Worm (Caenorhabditis elegans): ENCODE results near the gene T07F10.3.
A peak's percentile ranks its signal among the peaks of the same experiment; 100 is the strongest.

T07F10.3 gene

ce11 chrV:12896850-12897249, 27.0 kb upstream of the T07F10.3 start:
- peak in 1 of 2 experiments; percentile 31 for TF ChIP-seq daf-16 (GFP tag; optimal IDR thresholded peaks at IDR 0.05)
- TF ChIP-seq daf-16 (tag; optimal IDR thresholded peaks at IDR 0.05), result no peak
- peak; percentile 32 for TF ChIP-seq hlh-11 (tag; optimal IDR thresholded peaks at IDR 0.05)
- no peak for TF ChIP-seq snpc-4 (tag; optimal IDR thresholded peaks at IDR 0.05)

ce11 chrV:12895772-12896171, 25.9 kb upstream of the T07F10.3 start, which contains the start of gene ttbk-7:
Gene ttbk-7, minus strand, starts transcription at chrV:12895872.
- no peak for TF ChIP-seq ceh-32 (tag; optimal IDR thresholded peaks at IDR 0.05; ENCODE audit: poor library complexity)
- TF ChIP-seq unc-62 (GFP tag; optimal IDR thresholded peaks at IDR 0.05 in 1 of 2), result peak in 1 of 2 experiments; percentile 61
- TF ChIP-seq unc-62 (tag; optimal IDR thresholded peaks at IDR 0.05), result no peak

ce11 chrV:12885860-12886259, 16.0 kb upstream of the T07F10.3 start, which contains the start of gene glb-24:
Gene glb-24, minus strand, starts transcription at chrV:12885960.
- TF ChIP-seq F10B5.3 (tag; optimal IDR thresholded peaks at IDR 0.05) (no peak), ama-1 (optimal IDR thresholded peaks at IDR 0.05) (no peak), F26F4.8 (GFP tag; conservative IDR thresholded peaks at IDR 0.05) (no peak), dmd-6 (GFP tag; IDR thresholded peaks at IDR 0.05) (no peak), fos-1 (tag; optimal IDR thresholded peaks at IDR 0.05) (no peak), daf-16 (GFP tag; optimal IDR thresholded peaks at IDR 0.05) (no peak), daf-16 (tag; optimal IDR thresholded peaks at IDR 0.05) (no peak), dpl-1 (GFP tag; optimal IDR thresholded peaks at IDR 0.05) (no peak), php-3 (GFP tag; IDR thresholded peaks at IDR 0.05) (no peak), daf-12 (tag; optimal IDR thresholded peaks at IDR 0.05) (no peak), hmg-1.1 (GFP tag; IDR thresholded peaks at IDR 0.05) (no peak), nhr-237 (tag; optimal IDR thresholded peaks at IDR 0.05) (no peak), snpc-4 (tag; optimal IDR thresholded peaks at IDR 0.05) (no peak), mdl-1 (tag; optimal IDR thresholded peaks at IDR 0.05) (no peak), nhr-25 (tag; optimal IDR thresholded peaks at IDR 0.05; ENCODE audit: borderline replicate concordance, insufficient read depth) (no peak), madf-5 (GFP tag; IDR thresholded peaks at IDR 0.05) (no peak), zag-1 (tag; optimal IDR thresholded peaks at IDR 0.05) (no peak), duxl-1 (tag; optimal IDR thresholded peaks at IDR 0.05; ENCODE audit: poor library complexity) (no peak), nhr-48 (tag; optimal IDR thresholded peaks at IDR 0.05) (no peak)

DNA sequence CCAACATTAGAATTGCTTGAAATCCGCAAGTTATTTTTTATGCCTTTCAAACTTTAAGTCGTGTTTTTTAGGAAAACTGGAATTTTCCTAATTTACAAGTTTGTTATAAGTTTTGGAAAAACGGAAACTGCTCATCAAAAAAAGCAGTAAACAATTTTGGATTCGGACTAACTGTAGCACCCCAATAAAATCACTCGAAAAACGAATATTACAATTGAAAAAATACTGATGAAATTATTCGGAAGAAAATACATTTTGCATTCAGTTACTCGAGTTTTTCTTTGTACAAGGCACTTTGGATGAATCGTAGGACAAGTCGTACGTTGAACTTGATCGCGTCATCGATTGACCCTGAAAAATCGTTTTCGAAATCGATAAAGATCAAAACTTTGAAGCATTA, 12.5 kb upstream of the T07F10.3 start:
- TF ChIP-seq nhr-41 (GFP tag; IDR thresholded peaks at IDR 0.05) (no peak), F37D6.2 (tag; optimal IDR thresholded peaks at IDR 0.05) (no peak), zip-2 (tag; optimal IDR thresholded peaks at IDR 0.05) (peak; percentile 5), daf-16 (GFP tag; optimal IDR thresholded peaks at IDR 0.05) (no peak), daf-16 (tag; optimal IDR thresholded peaks at IDR 0.05) (no peak), T26A8.4 (GFP tag; IDR thresholded peaks at IDR 0.05) (no peak), F49E8.2 (tag; optimal IDR thresholded peaks at IDR 0.05; ENCODE audit: borderline replicate concordance) (no peak), daf-8 (GFP tag; IDR thresholded peaks at IDR 0.05) (no peak), Y105C5A.15 (GFP tag; IDR thresholded peaks at IDR 0.05) (no peak), nhr-10 (tag; optimal IDR thresholded peaks at IDR 0.05) (no peak), nhr-77 (tag; optimal IDR thresholded peaks at IDR 0.05) (no peak), zfp-2 (tag; optimal IDR thresholded peaks at IDR 0.05) (no peak), aha-1 (tag) (peak; percentile 80), lin-38 (GFP tag; IDR thresholded peaks at IDR 0.05) (no peak), snpc-4 (tag; optimal IDR thresholded peaks at IDR 0.05) (no peak)

ce11 chrV:12881396-12881795, 11.6 kb upstream of the T07F10.3 start:
- TF ChIP-seq aha-1 (tag), result peak; percentile 87
- TF ChIP-seq dmd-8 (GFP tag; IDR thresholded peaks at IDR 0.05), result no peak

All from whole organism, L4 larva.